In the genomic region with DNA sequence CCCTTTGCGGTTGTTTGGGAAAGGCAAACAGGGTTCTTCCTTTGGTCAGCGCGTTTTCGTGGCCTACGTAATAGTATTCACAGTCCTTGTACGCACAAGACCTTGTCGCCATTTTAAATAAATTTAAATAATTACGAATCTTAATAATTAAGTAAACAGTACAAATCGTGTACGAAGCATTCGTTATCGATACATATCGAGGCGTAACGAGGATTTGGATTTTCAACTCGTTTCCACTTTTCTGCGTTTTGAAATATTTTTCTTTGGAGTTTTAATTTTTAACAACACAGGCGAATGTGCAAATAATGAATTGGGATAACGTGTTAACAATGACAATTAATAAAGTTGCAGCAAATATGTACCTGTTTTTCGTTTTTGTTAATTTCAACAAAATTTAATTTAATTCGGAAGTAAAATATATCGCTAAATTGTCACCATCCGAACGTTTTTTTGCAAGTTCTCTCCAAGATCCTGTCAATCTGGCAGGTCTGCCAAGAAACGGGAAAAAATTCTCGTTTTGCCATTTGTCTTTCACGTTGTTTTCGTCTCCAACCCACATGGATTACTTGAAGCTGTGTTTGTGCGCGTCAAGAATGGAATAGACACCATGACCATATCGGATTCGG, we compare ENCODE assay signal across 2 fruit fly cellular contexts.
A peak's percentile ranks its signal among the peaks of the same experiment; 100 is the strongest.
TF ChIP-seq lines count a peak whose summit lies in the region.

Dlip2 (minus strand) TSS at position 199 of the 626 bp plus-strand sequence.
rpk (plus strand) TSS at position 525 of the 626 bp plus-strand sequence.

TF ChIP-seq in whole organism, embryonic, 481 proteins besides CTCF, POLR2A, EP300 and RAD21 (continued from another document and continues in another):
- peak; percentile 88; the same call in 2 of the 3 replicates for TF ChIP-seq zen2 (GFP tag; IDR thresholded peaks at IDR 0.05; lab: Robert Waterston, UW; ENCODE audit: partially characterized antibody)
- peak; percentile 44 for TF ChIP-seq zen (tag; optimal IDR thresholded peaks at IDR 0.05; lab: Kevin White, UChicago)
- TF ChIP-seq stwl (tag; optimal IDR thresholded peaks at IDR 0.05; lab: Kevin White, UChicago): peak; percentile 59
- peak; percentile 92 for TF ChIP-seq Bgb (GFP tag; IDR thresholded peaks at IDR 0.05; lab: Robert Waterston, UW; ENCODE audit: partially characterized antibody)
- TF ChIP-seq CG12659 (GFP tag; optimal IDR thresholded peaks at IDR 0.05; lab: Kevin White, UChicago): peak; percentile 12
- no peak for TF ChIP-seq CG1832 (GFP tag; optimal IDR thresholded peaks at IDR 0.05; lab: Kevin White, UChicago)
- TF ChIP-seq peb (GFP tag; IDR thresholded peaks at IDR 0.05; lab: Robert Waterston, UW): no peak
- TF ChIP-seq CoRest (tag; optimal IDR thresholded peaks at IDR 0.05; lab: Kevin White, UChicago): peak; percentile 31
- TF ChIP-seq HmgZ (tag; optimal IDR thresholded peaks at IDR 0.05; lab: Kevin White, UChicago): no peak
- peak; percentile 91 for TF ChIP-seq unc-4 (GFP tag; IDR thresholded peaks at IDR 0.05; lab: Robert Waterston, UW; ENCODE audit: partially characterized antibody)
- peak; percentile 45 for TF ChIP-seq CG17829 (tag; optimal IDR thresholded peaks at IDR 0.05; lab: Kevin White, UChicago)
- peak; percentile 45 for TF ChIP-seq nmo (GFP tag; optimal IDR thresholded peaks at IDR 0.05; lab: Kevin White, UChicago)
- TF ChIP-seq HLH4C (GFP tag; IDR thresholded peaks at IDR 0.05; lab: Robert Waterston, UW; ENCODE audit: partially characterized antibody): peak; percentile 85
- TF ChIP-seq trem (tag; optimal IDR thresholded peaks at IDR 0.05; lab: Kevin White, UChicago): peak; percentile 45
- peak; percentile 33 for TF ChIP-seq Ets97D (GFP tag; optimal IDR thresholded peaks at IDR 0.05; lab: Kevin White, UChicago)
- peak; percentile 62; the same call in 1 of the 2 replicates for TF ChIP-seq nerfin-2 (GFP tag; IDR thresholded peaks at IDR 0.05; lab: Robert Waterston, UW; ENCODE audit: partially characterized antibody)
- TF ChIP-seq CG7745 (tag; optimal IDR thresholded peaks at IDR 0.05; lab: Kevin White, UChicago): peak; percentile 81
- TF ChIP-seq pzg (GFP tag; optimal IDR thresholded peaks at IDR 0.05; lab: Kevin White, UChicago): peak; percentile 49
- no peak for TF ChIP-seq CG4360 (GFP tag; IDR thresholded peaks at IDR 0.05; lab: Robert Waterston, UW)
- TF ChIP-seq CG7987 (GFP tag; optimal IDR thresholded peaks at IDR 0.05; lab: Kevin White, UChicago): no peak
- peak; percentile 77 for TF ChIP-seq CG17802 (tag; optimal IDR thresholded peaks at IDR 0.05; lab: Kevin White, UChicago)
- TF ChIP-seq ssp (GFP tag; IDR thresholded peaks at IDR 0.05; lab: Robert Waterston, UW): peak; percentile 58
- peak; percentile 74 for TF ChIP-seq sens (GFP tag; lab: Kevin White, UChicago)
- peak; percentile 30 for TF ChIP-seq CG10267 (tag; optimal IDR thresholded peaks at IDR 0.05; lab: Kevin White, UChicago)
- peak; percentile 60; the same call in 1 of the 2 replicates for TF ChIP-seq CG42726 (GFP tag; IDR thresholded peaks at IDR 0.05; lab: Robert Waterston, UW; ENCODE audit: partially characterized antibody)
- TF ChIP-seq CG14710 (tag; optimal IDR thresholded peaks at IDR 0.05; lab: Kevin White, UChicago): peak; percentile 42
- no peak for TF ChIP-seq CG13775 (GFP tag; optimal IDR thresholded peaks at IDR 0.05; lab: Kevin White, UChicago)
- TF ChIP-seq CG15514 (GFP tag; optimal IDR thresholded peaks at IDR 0.05; lab: Kevin White, UChicago): peak; percentile 19
- TF ChIP-seq Deaf1 (tag; optimal IDR thresholded peaks at IDR 0.05; lab: Kevin White, UChicago): peak; percentile 23
- peak; percentile 66 for TF ChIP-seq CG2116 (GFP tag; optimal IDR thresholded peaks at IDR 0.05; lab: Kevin White, UChicago)
- peak; percentile 47 for TF ChIP-seq CG1603 (tag; optimal IDR thresholded peaks at IDR 0.05; lab: Kevin White, UChicago)
- peak; percentile 30 for TF ChIP-seq CG8924 (tag; optimal IDR thresholded peaks at IDR 0.05; lab: Kevin White, UChicago)
- no peak for TF ChIP-seq CG34376 (GFP tag; optimal IDR thresholded peaks at IDR 0.05; lab: Kevin White, UChicago)
- peak; percentile 87 for TF ChIP-seq BEAF-32 (GFP tag; optimal IDR thresholded peaks at IDR 0.05; lab: Kevin White, UChicago)
- TF ChIP-seq CG30020 (tag; optimal IDR thresholded peaks at IDR 0.05; lab: Kevin White, UChicago): peak; percentile 89
- TF ChIP-seq CG3726 (GFP tag; IDR thresholded peaks at IDR 0.05; lab: Robert Waterston, UW): no peak
- no peak for TF ChIP-seq Gug (GFP tag; IDR thresholded peaks at IDR 0.05; lab: Robert Waterston, UW)
- peak; percentile 22 for TF ChIP-seq lbe (GFP tag; optimal IDR thresholded peaks at IDR 0.05; lab: Kevin White, UChicago)
- 0 out of 2 replicates have a peak, but pooled peaks have one; percentile 18 for TF ChIP-seq Rfx (GFP tag; IDR thresholded peaks at IDR 0.05; lab: Robert Waterston, UW)
- peak; percentile 31 for TF ChIP-seq MESR4 (GFP tag; optimal IDR thresholded peaks at IDR 0.05; lab: Kevin White, UChicago)
- TF ChIP-seq hbn (GFP tag; IDR thresholded peaks at IDR 0.05; lab: Robert Waterston, UW; ENCODE audit: partially characterized antibody): peak; percentile 88
- TF ChIP-seq CG2712 (tag; optimal IDR thresholded peaks at IDR 0.05; lab: Kevin White, UChicago): peak; percentile 5
- TF ChIP-seq CG6791 (GFP tag; IDR thresholded peaks at IDR 0.05; lab: Robert Waterston, UW; ENCODE audit: partially characterized antibody): peak; percentile 89
- no peak for TF ChIP-seq CG10274 (GFP tag; optimal IDR thresholded peaks at IDR 0.05; lab: Kevin White, UChicago)
- peak; percentile 71 for TF ChIP-seq CG2129 (GFP tag; IDR thresholded peaks at IDR 0.05; lab: Robert Waterston, UW; ENCODE audit: partially characterized antibody)
- TF ChIP-seq sna (GFP tag; IDR thresholded peaks at IDR 0.05; lab: Robert Waterston, UW; ENCODE audit: partially characterized antibody): peak; percentile 93
- no peak for TF ChIP-seq CG5180 (GFP tag; optimal IDR thresholded peaks at IDR 0.05; lab: Kevin White, UChicago)
- TF ChIP-seq inv (GFP tag; IDR thresholded peaks at IDR 0.05; lab: Robert Waterston, UW; ENCODE audit: partially characterized antibody): peak; percentile 79
- peak; percentile 38 for TF ChIP-seq CG4617 (GFP tag; optimal IDR thresholded peaks at IDR 0.05; lab: Kevin White, UChicago; ENCODE audit: borderline replicate concordance)
- TF ChIP-seq ato (GFP tag; IDR thresholded peaks at IDR 0.05; lab: Robert Waterston, UW; ENCODE audit: partially characterized antibody): peak; percentile 89
- TF ChIP-seq Dref (GFP tag; IDR thresholded peaks at IDR 0.05; lab: Robert Waterston, UW): peak; percentile 72
- TF ChIP-seq Sry-β (GFP tag; optimal IDR thresholded peaks at IDR 0.05; lab: Kevin White, UChicago): peak; percentile 62
- no peak for TF ChIP-seq ranshi (GFP tag; IDR thresholded peaks at IDR 0.05; lab: Robert Waterston, UW)
- TF ChIP-seq Doc3 (GFP tag; IDR thresholded peaks at IDR 0.05; lab: Robert Waterston, UW; ENCODE audit: partially characterized antibody): peak; percentile 86
- TF ChIP-seq Dll (GFP tag; IDR thresholded peaks at IDR 0.05; lab: Robert Waterston, UW; ENCODE audit: partially characterized antibody): peak; percentile 92
- peak; percentile 6 for TF ChIP-seq Sin3A (optimal IDR thresholded peaks at IDR 0.05; lab: Kevin White, UChicago)
- peak; percentile 51 for TF ChIP-seq E2f2 (GFP tag; IDR thresholded peaks at IDR 0.05; lab: Robert Waterston, UW)
- TF ChIP-seq grau (tag; optimal IDR thresholded peaks at IDR 0.05; lab: Kevin White, UChicago): peak; percentile 4

TF ChIP-seq in whole organism, prepupa, 60 proteins besides CTCF, POLR2A, EP300 and RAD21 (continued from another document):
- TF ChIP-seq CG16779 (tag; optimal IDR thresholded peaks at IDR 0.05; lab: Kevin White, UChicago) (no peak), Sox14 (GFP tag; optimal IDR thresholded peaks at IDR 0.05; lab: Kevin White, UChicago) (no peak), dsx (GFP tag; optimal IDR thresholded peaks at IDR 0.05; lab: Kevin White, UChicago; ENCODE audit: poor library complexity, severe bottlenecking) (no peak), cyc (GFP tag; optimal IDR thresholded peaks at IDR 0.05; lab: Kevin White, UChicago) (no peak), Smox (GFP tag; optimal IDR thresholded peaks at IDR 0.05; lab: Kevin White, UChicago) (no peak), net (GFP tag; optimal IDR thresholded peaks at IDR 0.05; lab: Kevin White, UChicago) (no peak), ss (GFP tag; optimal IDR thresholded peaks at IDR 0.05; lab: Kevin White, UChicago) (no peak), CG11762 (GFP tag; optimal IDR thresholded peaks at IDR 0.05; lab: Kevin White, UChicago; ENCODE audit: insufficient read depth) (no peak), esn (GFP tag; optimal IDR thresholded peaks at IDR 0.05; lab: Kevin White, UChicago) (peak; percentile 22), CG34406 (GFP tag; optimal IDR thresholded peaks at IDR 0.05; lab: Kevin White, UChicago) (no peak), CG8119 (GFP tag; IDR thresholded peaks at IDR 0.05; lab: Robert Waterston, UW) (no peak), Eip78C (GFP tag; lab: Kevin White, UChicago) (peak; percentile 24), fkh (GFP tag; optimal IDR thresholded peaks at IDR 0.05; lab: Kevin White, UChicago) (peak; percentile 82), CG15336 (GFP tag; IDR thresholded peaks at IDR 0.05; lab: Robert Waterston, UW) (no peak), lz (GFP tag; optimal IDR thresholded peaks at IDR 0.05; lab: Kevin White, UChicago) (no peak)
